Worm (Caenorhabditis elegans): Measurements from ENCODE around the gene T12D8.10.

T12D8.10 gene

DNA sequence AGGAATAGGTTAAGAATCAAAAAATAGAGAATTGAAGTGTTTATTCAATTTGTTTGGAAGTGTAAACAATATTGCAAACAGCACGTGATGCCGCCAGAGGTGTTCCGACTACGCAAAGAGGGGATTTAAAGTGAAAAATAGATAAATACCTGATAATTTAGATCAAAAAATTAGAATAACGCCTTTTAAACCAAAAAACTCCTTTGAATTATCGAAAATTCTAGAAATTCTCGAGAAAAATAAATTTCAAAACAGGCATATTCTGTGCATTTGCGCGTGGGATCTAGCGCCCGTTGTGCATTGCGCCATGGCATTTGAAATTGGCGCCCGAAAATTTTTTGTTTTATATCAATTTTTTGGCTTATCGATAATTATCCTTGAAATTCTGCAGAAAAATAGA lies 19.9 kb downstream of the T12D8.10 start, which contains the start of gene hip-1 (continued):
- TF ChIP-seq lin-14 (GFP tag; optimal IDR thresholded peaks at IDR 0.05): peak; percentile 64
- no peak for TF ChIP-seq hpl-2 (GFP tag; optimal IDR thresholded peaks at IDR 0.05)
- TF ChIP-seq ama-1 (optimal IDR thresholded peaks at IDR 0.05): no peak
- TF ChIP-seq egl-13 (tag; optimal IDR thresholded peaks at IDR 0.05): peak; percentile 11
- TF ChIP-seq grh-1 (GFP tag; IDR thresholded peaks at IDR 0.05): no peak
- TF ChIP-seq C04F5.9 (tag; optimal IDR thresholded peaks at IDR 0.05): no peak

DNA sequence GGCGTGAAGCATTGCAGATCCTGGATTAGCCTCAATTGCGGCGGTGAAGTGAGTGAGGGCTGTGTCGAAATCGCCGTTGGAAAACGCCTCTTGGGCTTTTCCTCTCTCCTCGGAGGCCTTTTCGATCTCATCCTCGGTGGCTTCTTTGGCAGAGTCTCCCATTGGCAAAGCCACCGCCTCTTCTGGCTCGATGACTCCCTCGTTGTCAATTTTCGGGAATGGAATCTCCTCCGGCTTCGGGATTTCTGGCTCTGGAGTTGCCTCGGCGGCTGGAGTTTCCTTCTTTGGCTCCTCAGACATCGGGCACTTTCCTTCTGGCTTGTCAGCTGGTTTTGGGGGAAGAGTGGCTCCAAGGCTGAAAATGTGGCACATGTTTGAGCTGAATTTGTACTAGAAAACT lies 20.4 kb downstream of the T12D8.10 start:
- TF ChIP-seq unc-98 (GFP tag; IDR thresholded peaks at IDR 0.05) (no peak), ceh-63 (GFP tag; optimal IDR thresholded peaks at IDR 0.05) (peak; percentile 20)

DNA sequence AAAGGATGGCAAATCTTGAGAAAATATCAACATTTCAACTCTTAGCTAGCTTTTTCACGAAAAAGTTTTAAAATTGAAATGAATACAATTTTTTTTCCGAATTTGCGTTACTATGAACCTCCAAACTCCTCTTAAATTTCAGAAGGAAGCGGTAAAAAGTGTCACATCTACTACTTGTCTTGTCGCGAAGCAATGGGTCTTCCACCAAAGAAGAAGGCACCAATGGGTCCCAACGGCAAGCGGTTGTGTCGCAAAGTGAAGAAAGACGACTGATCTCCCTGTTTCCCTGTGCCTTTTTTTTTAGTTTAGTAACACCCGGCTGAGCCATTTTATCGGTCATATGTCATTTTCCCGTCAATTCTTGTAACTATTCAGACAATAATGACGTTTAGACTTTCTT lies 21.1 kb downstream of the T12D8.10 start:
- no peak for TF ChIP-seq ceh-88 (GFP tag; IDR thresholded peaks at IDR 0.05)
- no peak for TF ChIP-seq efl-1 (optimal IDR thresholded peaks at IDR 0.05)
- peak in 1 of 2 experiments; percentile 19 for TF ChIP-seq efl-1 (GFP tag; optimal IDR thresholded peaks at IDR 0.05 in 1 of 2)

DNA sequence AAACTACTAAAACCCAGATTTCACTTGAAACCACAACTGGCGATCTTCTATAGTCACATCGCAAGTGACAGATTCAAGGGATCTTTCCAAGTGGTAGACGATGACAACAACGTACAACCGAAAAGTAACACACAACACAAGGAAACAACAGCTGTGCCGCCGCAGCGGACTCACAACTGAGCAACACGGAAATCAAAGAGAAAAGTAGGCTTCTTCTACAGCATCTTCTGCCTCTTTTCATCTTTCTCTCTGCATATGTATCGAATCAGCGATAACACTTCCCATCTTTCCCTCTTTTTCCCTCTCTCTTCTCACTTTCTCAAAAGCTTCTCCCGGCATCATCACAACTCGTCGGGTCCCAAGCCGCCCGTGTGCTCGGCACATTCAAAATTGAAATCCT lies 25.3 kb downstream of the T12D8.10 start, which contains the start of gene T12D8.9:
TSS of gene T12D8.9 (plus strand) at position 312 of the 400 bp plus-strand sequence.
- peak; percentile 49 for TF ChIP-seq snu-23 (GFP tag; optimal IDR thresholded peaks at IDR 0.05)
- no peak for TF ChIP-seq pqm-1 (tag; optimal IDR thresholded peaks at IDR 0.05)
- TF ChIP-seq F16B12.6 (tag; optimal IDR thresholded peaks at IDR 0.05): no peak
- peak; percentile 6 to 52 for TF ChIP-seq lsy-2 (tag; optimal IDR thresholded peaks at IDR 0.05)
- no peak for TF ChIP-seq ceh-8 (GFP tag; optimal IDR thresholded peaks at IDR 0.05)
- no peak for TF ChIP-seq aha-1 (tag; optimal IDR thresholded peaks at IDR 0.05)
- no peak for TF ChIP-seq lin-15B (tag; optimal IDR thresholded peaks at IDR 0.05)
- no peak for TF ChIP-seq jun-1 (tag; optimal IDR thresholded peaks at IDR 0.05)
- TF ChIP-seq lin-39 (tag; optimal IDR thresholded peaks at IDR 0.05): no peak
- peak; percentile 15 for TF ChIP-seq C16A3.4 (tag; optimal IDR thresholded peaks at IDR 0.05)
- TF ChIP-seq nhr-47 (tag; optimal IDR thresholded peaks at IDR 0.05): no peak
- TF ChIP-seq lin-14 (GFP tag; optimal IDR thresholded peaks at IDR 0.05): peak; percentile 76
- TF ChIP-seq nhr-19 (GFP tag; conservative IDR thresholded peaks at IDR 0.05): peak; percentile 24
- TF ChIP-seq unc-130 (tag; optimal IDR thresholded peaks at IDR 0.05): peak; percentile 52
- TF ChIP-seq ama-1 (optimal IDR thresholded peaks at IDR 0.05): no peak
- TF ChIP-seq ztf-4 (tag; optimal IDR thresholded peaks at IDR 0.05): peak; percentile 3
- TF ChIP-seq ceh-90 (tag; optimal IDR thresholded peaks at IDR 0.05): no peak
- TF ChIP-seq alr-1 (tag; optimal IDR thresholded peaks at IDR 0.05; ENCODE audit: borderline replicate concordance): no peak
- TF ChIP-seq unc-30 (tag; optimal IDR thresholded peaks at IDR 0.05): no peak
- TF ChIP-seq nhr-12 (tag; optimal IDR thresholded peaks at IDR 0.05): no peak
- TF ChIP-seq dsc-1 (tag; optimal IDR thresholded peaks at IDR 0.05): peak; percentile 48
- peak; percentile 26 for TF ChIP-seq fkh-4 (tag; optimal IDR thresholded peaks at IDR 0.05; ENCODE audit: borderline replicate concordance)
- peak; percentile 56 for TF ChIP-seq rnt-1 (tag; optimal IDR thresholded peaks at IDR 0.05)
- no peak for TF ChIP-seq nhr-237 (tag; optimal IDR thresholded peaks at IDR 0.05)
- TF ChIP-seq sup-37 (GFP tag; optimal IDR thresholded peaks at IDR 0.05): no peak
- no peak for TF ChIP-seq nhr-77 (tag; optimal IDR thresholded peaks at IDR 0.05)
- no peak for TF ChIP-seq tlp-1 (tag; optimal IDR thresholded peaks at IDR 0.05)
- peak; percentile 31 for TF ChIP-seq pag-3 (tag; optimal IDR thresholded peaks at IDR 0.05; ENCODE audit: borderline replicate concordance, insufficient read depth)
- TF ChIP-seq nhr-71 (tag; optimal IDR thresholded peaks at IDR 0.05): peak; percentile 57
- TF ChIP-seq ceh-82 (tag; optimal IDR thresholded peaks at IDR 0.05): no peak
- no peak for TF ChIP-seq pax-3 (tag; optimal IDR thresholded peaks at IDR 0.05)

Measured in whole organism, L1 larva.